Worm (Caenorhabditis elegans): ENCODE data around the gene str-8.

DNA sequence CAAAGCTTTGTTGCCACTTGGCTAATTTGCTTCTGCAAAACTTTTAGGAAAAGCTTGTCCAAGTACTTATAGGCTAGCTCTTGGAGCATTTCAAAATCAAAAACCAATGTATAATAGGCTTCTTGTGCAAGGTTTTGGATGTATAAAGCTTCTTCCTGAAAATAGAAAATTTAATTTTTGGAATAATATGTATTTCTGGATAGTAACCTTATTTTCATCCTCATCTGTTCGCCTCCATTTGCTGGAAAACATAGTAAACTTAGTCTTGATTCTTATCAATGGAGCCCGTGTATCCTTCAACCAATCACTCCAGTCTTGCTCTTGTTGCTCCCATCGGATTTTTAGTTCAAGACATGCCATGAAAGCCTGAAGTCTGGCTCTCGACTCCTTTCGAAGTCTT, 38.2 kb upstream of the str-8 start, which contains the start of gene Y6E2A.4:
- TF ChIP-seq nfya-1 (tag; optimal IDR thresholded peaks at IDR 0.05; ENCODE audit: insufficient read depth): no peak
- no peak for TF ChIP-seq skn-1 (tag; optimal IDR thresholded peaks at IDR 0.05)
- TF ChIP-seq ztf-11 (tag; optimal IDR thresholded peaks at IDR 0.05): no peak
- no peak for TF ChIP-seq sea-2 (GFP tag; optimal IDR thresholded peaks at IDR 0.05)
- no peak for TF ChIP-seq nhr-237 (tag; optimal IDR thresholded peaks at IDR 0.05)
- no peak for TF ChIP-seq nhr-76 (tag; optimal IDR thresholded peaks at IDR 0.05)
- TF ChIP-seq egl-5 (tag; optimal IDR thresholded peaks at IDR 0.05): no peak
- TF ChIP-seq fkh-10 (GFP tag; optimal IDR thresholded peaks at IDR 0.05): no peak
- TF ChIP-seq ama-1 (optimal IDR thresholded peaks at IDR 0.05): no peak
- TF ChIP-seq lin-39 (tag; optimal IDR thresholded peaks at IDR 0.05): no peak

All from whole organism, L3 larva.